Fruit fly (Drosophila melanogaster) whole organism, prepupa: ENCODE measurements around the gene Rac2.

ENCODE experiments used
- CG10669 ChIP-seq: fragments of 200-800 bp; sonication (Bioruptor generic); optimal IDR thresholded peaks from 3 replicates; lab custom pipeline; 2018; ENCODE audit warnings: missing biosample characterization, mild to moderate bottlenecking, missing genetic modification characterization, moderate library complexity
- salr ChIP-seq, 2 experiments: fragments of 200-800 bp; sonication (Bioruptor generic); optimal IDR thresholded peaks; 3 replicates each; lab custom pipeline; 2016 to 2018; ENCODE audit warnings: missing biosample characterization in 2 of 2, missing genetic modification characterization in 2 of 2, mild to moderate bottlenecking in 1 of 2

DNA sequence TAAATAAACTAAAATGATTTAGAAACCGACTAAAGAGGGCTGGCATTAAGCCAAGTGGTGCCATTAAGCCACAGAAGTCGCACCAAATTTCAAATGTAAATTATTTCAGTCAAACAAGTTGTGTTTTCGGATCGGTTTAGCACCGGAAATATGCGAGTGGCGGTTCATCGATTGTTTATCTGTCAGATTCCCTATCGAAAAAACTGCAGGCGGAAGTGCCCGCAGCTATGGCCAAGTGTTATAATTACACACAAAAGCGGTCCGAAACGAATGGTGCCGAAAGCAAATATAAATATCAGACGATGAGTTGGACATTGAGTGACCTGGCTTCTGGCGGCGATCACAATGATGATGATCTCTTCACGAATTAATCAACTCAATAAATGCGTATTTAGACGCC is 45.0 kb downstream of the Rac2 start:
- TF ChIP-seq salr (GFP tag; optimal IDR thresholded peaks at IDR 0.05; lab: Kevin White, UChicago) (no peak), CG10669 (GFP tag; lab: Kevin White, UChicago) (no peak)
